Fruit fly (Drosophila melanogaster) whole organism, wandering third instar larva: ENCODE results near the gene CG7781.

Experiments used
- Abd-B ChIP-seq: fragments of >200 bp; optimal IDR thresholded peaks from 2 replicates; lab custom pipeline; 2017; ENCODE audit warnings: missing biosample characterization, missing genetic modification characterization
- CG32264 ChIP-seq: fragments of 200-800 bp; sonication (Bioruptor generic); optimal IDR thresholded peaks from 2 replicates; lab custom pipeline; 2016; ENCODE audit warnings: missing biosample characterization, missing genetic modification characterization
- CG9705 ChIP-seq: fragments of 200-800 bp; sonication (Bioruptor generic); optimal IDR thresholded peaks from 2 replicates; lab custom pipeline; 2018; ENCODE audit warnings: missing biosample characterization, mild to moderate bottlenecking, missing genetic modification characterization
- CrebA ChIP-seq: fragments of 200-800 bp; sonication (Bioruptor generic); optimal IDR thresholded peaks from 2 replicates; lab custom pipeline; 2016; ENCODE audit warnings: missing biosample characterization, mild to moderate bottlenecking, missing genetic modification characterization, borderline replicate concordance
- Dfd ChIP-seq: fragments of >200 bp; optimal IDR thresholded peaks from 2 replicates; lab custom pipeline; 2017; ENCODE audit warnings: missing biosample characterization, missing genetic modification characterization
- Dif ChIP-seq: fragments of 200-275, 200-300 bp; sonication (Bioruptor generic); optimal IDR thresholded peaks from 2 replicates; lab custom pipeline; 2018; ENCODE audit warnings: missing biosample characterization, missing genetic modification characterization; ENCODE audit not compliant: partially characterized antibody
- HLH106 ChIP-seq: fragments of 200-800 bp; optimal IDR thresholded peaks from 3 replicates; lab custom pipeline; 2019; ENCODE audit warnings: missing biosample characterization, mild to moderate bottlenecking, missing genetic modification characterization, moderate library complexity
- Hnf4 ChIP-seq: fragments of 200-800 bp; sonication (Bioruptor generic); optimal IDR thresholded peaks from 2 replicates; lab custom pipeline; 2016; ENCODE audit warnings: missing biosample characterization, mild to moderate bottlenecking, missing genetic modification characterization
- Hr83 ChIP-seq: fragments of 200-300 bp; sonication (Bioruptor generic); optimal IDR thresholded peaks from 2 replicates; lab custom pipeline; 2016; ENCODE audit warnings: missing biosample characterization, mild to moderate bottlenecking, missing genetic modification characterization, moderate library complexity; ENCODE audit not compliant: poor library complexity, severe bottlenecking
- Jra ChIP-seq: sonication (Bioruptor generic); optimal IDR thresholded peaks from 2 replicates; lab custom pipeline; 2016; ENCODE audit warnings: missing biosample characterization, missing genetic modification characterization
- Mio ChIP-seq: sonication (Bioruptor generic); optimal IDR thresholded peaks from 2 replicates; lab custom pipeline; 2016; ENCODE audit warnings: missing biosample characterization, missing genetic modification characterization
- Myc ChIP-seq: fragments of >200 bp; optimal IDR thresholded peaks from 2 replicates; lab custom pipeline; 2017
- OdsH ChIP-seq: fragments of 200-800 bp; sonication (Bioruptor generic); optimal IDR thresholded peaks from 2 replicates; lab custom pipeline; 2016; ENCODE audit warnings: missing biosample characterization, mild to moderate bottlenecking, missing genetic modification characterization
- Rel ChIP-seq, 2 experiments: fragments of 200-800 bp; sonication (Bioruptor generic) in 1 of 2; optimal IDR thresholded peaks; 2 replicates in 1 of 2; 3 replicates in 1 of 2; lab custom pipeline; 2016 to 2019; ENCODE audit warnings: mild to moderate bottlenecking in 2 of 2, missing biosample characterization in 2 of 2, missing genetic modification characterization in 2 of 2, moderate library complexity in 1 of 2
- Sp1 ChIP-seq: fragments of 200-800 bp; sonication (Bioruptor generic); optimal IDR thresholded peaks from 3 replicates; lab custom pipeline; 2019; ENCODE audit warnings: missing biosample characterization, mild to moderate bottlenecking, missing genetic modification characterization, moderate library complexity
- br ChIP-seq: fragments of 200-800 bp; sonication (Bioruptor generic); optimal IDR thresholded peaks from 2 replicates; lab custom pipeline; 2016; ENCODE audit warnings: missing biosample characterization, missing genetic modification characterization
- brk ChIP-seq: fragments of 200-800 bp; sonication (Bioruptor generic); optimal IDR thresholded peaks from 2 replicates; lab custom pipeline; 2016; ENCODE audit warnings: missing biosample characterization, mild to moderate bottlenecking, missing genetic modification characterization
- dl ChIP-seq, 2 experiments: fragments of 175-275, 200-275 bp in 1 of 2; fragments of 200-275 bp in 1 of 2; sonication (Bioruptor generic); optimal IDR thresholded peaks; lab custom pipeline; 2018; ENCODE audit warnings: mild to moderate bottlenecking in 2 of 2, missing biosample characterization in 2 of 2, missing genetic modification characterization in 2 of 2, moderate library complexity in 2 of 2; ENCODE audit not compliant: partially characterized antibody in 2 of 2, insufficient read depth in 1 of 2
- dsf ChIP-seq: sonication (Bioruptor generic); optimal IDR thresholded peaks from 2 replicates; lab custom pipeline; 2016; ENCODE audit warnings: missing biosample characterization, missing genetic modification characterization, borderline replicate concordance
- ey ChIP-seq: fragments of 200-800 bp; sonication (Bioruptor generic); optimal IDR thresholded peaks from 2 replicates; lab custom pipeline; 2016; ENCODE audit warnings: missing biosample characterization, missing genetic modification characterization
- foxo ChIP-seq, 2 experiments: fragments of 200-800 bp; sonication (Bioruptor generic); optimal IDR thresholded peaks; 2 replicates in 1 of 2; 3 replicates in 1 of 2; lab custom pipeline; 2016 to 2017; ENCODE audit warnings: missing biosample characterization in 2 of 2, missing genetic modification characterization in 2 of 2
- fru ChIP-seq: fragments of 200-800 bp; sonication (Bioruptor generic); optimal IDR thresholded peaks from 3 replicates; lab custom pipeline; 2016; ENCODE audit warnings: missing biosample characterization, mild to moderate bottlenecking, missing genetic modification characterization
- h ChIP-seq: fragments of 200-800 bp; sonication (Bioruptor generic); optimal IDR thresholded peaks from 3 replicates; lab custom pipeline; 2016; ENCODE audit warnings: missing biosample characterization, mild to moderate bottlenecking, missing genetic modification characterization
- jim ChIP-seq: fragments of 175-275, 200-325 bp; sonication (Bioruptor generic); optimal IDR thresholded peaks from 2 replicates; lab custom pipeline; 2016; ENCODE audit warnings: missing biosample characterization, mild to moderate bottlenecking, missing genetic modification characterization
- lola ChIP-seq: fragments of >200 bp; optimal IDR thresholded peaks from 2 replicates; lab custom pipeline; 2017; ENCODE audit warnings: missing biosample characterization, missing genetic modification characterization
- pan ChIP-seq: fragments of >200 bp; optimal IDR thresholded peaks from 2 replicates; lab custom pipeline; 2017
- psq ChIP-seq: fragments of 200-800 bp; sonication (Bioruptor generic); optimal IDR thresholded peaks from 3 replicates; lab custom pipeline; 2017; ENCODE audit warnings: missing biosample characterization, mild to moderate bottlenecking, missing genetic modification characterization, moderate library complexity
- rgr ChIP-seq: fragments of 200-800 bp; sonication (Bioruptor generic); optimal IDR thresholded peaks from 3 replicates; lab custom pipeline; 2016; ENCODE audit warnings: missing biosample characterization, mild to moderate bottlenecking, missing genetic modification characterization
- sage ChIP-seq: fragments of 200-800 bp; sonication (Bioruptor generic); optimal IDR thresholded peaks from 2 replicates; lab custom pipeline; 2016; ENCODE audit warnings: missing biosample characterization, mild to moderate bottlenecking, missing genetic modification characterization
- sv ChIP-seq: fragments of 200-800 bp; sonication (Bioruptor generic); optimal IDR thresholded peaks from 3 replicates; lab custom pipeline; 2016; ENCODE audit warnings: missing biosample characterization, missing genetic modification characterization
- usp ChIP-seq: fragments of >200 bp; optimal IDR thresholded peaks from 2 replicates; lab custom pipeline; 2017; ENCODE audit warnings: missing biosample characterization, missing genetic modification characterization
- woc ChIP-seq: sonication (Bioruptor generic); optimal IDR thresholded peaks from 2 replicates; lab custom pipeline; 2016; ENCODE audit warnings: missing biosample characterization, mild to moderate bottlenecking, missing genetic modification characterization

The CG7781 gene

dm6 chr2L:8333624-8334023, 8.4 kb upstream of the CG7781 start:
- TF ChIP-seq dsf (GFP tag; lab: Kevin White, UChicago) = no peak
- peak; percentile 97 for TF ChIP-seq Dfd
- TF ChIP-seq Dif = no peak
- TF ChIP-seq woc = no peak
- TF ChIP-seq Rel (GFP tag; optimal IDR thresholded peaks at IDR 0.05; lab: Kevin White, UChicago) = no peak
- TF ChIP-seq Rel (tag; optimal IDR thresholded peaks at IDR 0.05; lab: Kevin White, UChicago) = no peak
- no peak for TF ChIP-seq HLH106 (tag; lab: Kevin White, UChicago)

dm6 chr2L:8333185-8333584, 8.0 kb upstream of the CG7781 start:
- no peak for TF ChIP-seq CrebA (GFP tag; lab: Kevin White, UChicago)
- no peak for TF ChIP-seq OdsH
- no peak for TF ChIP-seq sage (GFP tag; lab: Kevin White, UChicago)
- no peak for TF ChIP-seq HLH106 (tag; lab: Kevin White, UChicago)
- no peak for TF ChIP-seq Myc (lab: Kevin White, UChicago)
- no peak for TF ChIP-seq usp (GFP tag; lab: Kevin White, UChicago)
- TF ChIP-seq woc = no peak
- TF ChIP-seq Hr83 (GFP tag; lab: Kevin White, UChicago) = no peak
- no peak for TF ChIP-seq Mio (GFP tag; lab: Kevin White, UChicago)
- no peak for TF ChIP-seq psq (GFP tag; lab: Kevin White, UChicago)
- no peak for TF ChIP-seq Abd-B (GFP tag; lab: Kevin White, UChicago)
- TF ChIP-seq brk (GFP tag; lab: Kevin White, UChicago) = no peak
- TF ChIP-seq Hnf4 = no peak
- TF ChIP-seq dsf (GFP tag; lab: Kevin White, UChicago) = no peak

dm6 chr2L:8328526-8329097, 3.4 kb upstream of the CG7781 start:
- TF ChIP-seq pan (no peak), rgr (GFP tag; lab: Kevin White, UChicago) (no peak), CG32264 (no peak), jim (GFP tag; lab: Kevin White, UChicago) (no peak), Dfd (no peak), woc (no peak), Sp1 (GFP tag; lab: Kevin White, UChicago) (no peak)

dm6 chr2L:8327783-8328327, 2.6 kb upstream of the CG7781 start:
- TF ChIP-seq OdsH (no peak), Sp1 (GFP tag; lab: Kevin White, UChicago) (no peak), CG9705 (GFP tag; lab: Kevin White, UChicago) (no peak), brk (GFP tag; lab: Kevin White, UChicago) (no peak), psq (GFP tag; lab: Kevin White, UChicago) (no peak), Myc (lab: Kevin White, UChicago) (no peak), foxo (GFP tag; optimal IDR thresholded peaks at IDR 0.05; lab: Kevin White, UChicago) (no peak), dsf (GFP tag; lab: Kevin White, UChicago) (no peak), pan (no peak)
- TF ChIP-seq, all 38 proteins: peak for 0

- TF ChIP-seq OdsH (no peak), sv (no peak), rgr (GFP tag; lab: Kevin White, UChicago) (no peak)
Observed at dm6 chr2L:8327272-8327555, 2.0 kb upstream of the CG7781 start, which contains the start of gene CG14275. TSS of gene CG14275 (plus strand) at chr2L:8327456.

dm6 chr2L:8326414-8327271, 1.4 kb upstream of the CG7781 start:
- TF ChIP-seq CrebA (GFP tag; lab: Kevin White, UChicago) = peak; percentile 39
- TF ChIP-seq Abd-B (GFP tag; lab: Kevin White, UChicago) = no peak
- no peak for TF ChIP-seq dl (GFP tag; optimal IDR thresholded peaks at IDR 0.05; lab: Kevin White, UChicago; ENCODE audit: insufficient read depth in 1 of 2, partially characterized antibody in 2 of 2)
- peak; percentile 42 for TF ChIP-seq HLH106 (tag; lab: Kevin White, UChicago)
- no peak for TF ChIP-seq ey (GFP tag; lab: Kevin White, UChicago)
- TF ChIP-seq CG32264 = no peak
- no peak for TF ChIP-seq usp (GFP tag; lab: Kevin White, UChicago)
- TF ChIP-seq Jra (GFP tag; lab: Kevin White, UChicago) = no peak
- peak in 1 of 2 experiments; percentile 55 for TF ChIP-seq foxo (GFP tag; optimal IDR thresholded peaks at IDR 0.05; lab: Kevin White, UChicago)
- TF ChIP-seq sage (GFP tag; lab: Kevin White, UChicago) = no peak
- peak; percentile 7 for TF ChIP-seq h (GFP tag; lab: Kevin White, UChicago)
- peak; percentile 58 for TF ChIP-seq Myc (lab: Kevin White, UChicago)
- peak; percentile 19 for TF ChIP-seq fru (GFP tag; lab: Kevin White, UChicago)
- TF ChIP-seq OdsH = peak; percentile 46
- no peak for TF ChIP-seq CG9705 (GFP tag; lab: Kevin White, UChicago)
- no peak for TF ChIP-seq pan
- TF ChIP-seq Mio (GFP tag; lab: Kevin White, UChicago) = no peak
- TF ChIP-seq brk (GFP tag; lab: Kevin White, UChicago) = no peak
- peak; percentile 14 for TF ChIP-seq br (GFP tag; lab: Kevin White, UChicago)
- TF ChIP-seq rgr (GFP tag; lab: Kevin White, UChicago) = peak; percentile 47
- TF ChIP-seq Dif = no peak
- TF ChIP-seq lola (GFP tag; lab: Kevin White, UChicago) = no peak
- TF ChIP-seq sv = no peak
- no peak for TF ChIP-seq Hnf4
- TF ChIP-seq dsf (GFP tag; lab: Kevin White, UChicago) = no peak
- peak; percentile 71 for TF ChIP-seq Sp1 (GFP tag; lab: Kevin White, UChicago)
- TF ChIP-seq psq (GFP tag; lab: Kevin White, UChicago) = peak; percentile 50
- TF ChIP-seq, all 38 proteins: peak for 11
